Fruit fly (Drosophila melanogaster) whole organism, embryonic: ENCODE data around the gene CG13046.
A peak's percentile ranks its signal among the peaks of the same experiment; 100 is the strongest.

Experiments
- CG1024 ChIP-seq: fragments of 200-800 bp; sonication (Bioruptor generic); IDR thresholded peaks from 2 replicates; pipeline ENCODE4 v1.3.6; 2022; ENCODE audit warnings: missing biosample characterization, missing genetic modification characterization
- CG10274 ChIP-seq: fragments of 200-800 bp; sonication (Bioruptor generic); optimal IDR thresholded peaks from 3 replicates; lab custom pipeline; 2017; ENCODE audit warnings: missing biosample characterization, mild to moderate bottlenecking, missing genetic modification characterization
- CG10321 ChIP-seq: fragments of 200-800 bp; sonication (Bioruptor generic); IDR thresholded peaks from 2 replicates; pipeline ENCODE4 v1.3.6; 2022; ENCODE audit warnings: missing biosample characterization, missing genetic modification characterization
- CG11504 ChIP-seq: fragments of 200-800 bp; sonication (Bioruptor generic); optimal IDR thresholded peaks from 3 replicates; lab custom pipeline; 2019; ENCODE audit warnings: missing biosample characterization, mild to moderate bottlenecking, missing genetic modification characterization, moderate library complexity
- CG11695 ChIP-seq: fragments of 200-800 bp; sonication (Bioruptor generic); IDR thresholded peaks from 3 replicates; pipeline ENCODE4 v1.3.6; 2022; ENCODE audit warnings: missing biosample characterization, missing genetic modification characterization
- CG12219 ChIP-seq: fragments of 200-800 bp; sonication (Bioruptor generic); optimal IDR thresholded peaks from 3 replicates; lab custom pipeline; 2018; ENCODE audit warnings: missing biosample characterization, mild to moderate bottlenecking, missing genetic modification characterization
- CG3163 ChIP-seq: fragments of 200-800 bp; sonication (Bioruptor generic); optimal IDR thresholded peaks from 3 replicates; lab custom pipeline; 2016; ENCODE audit warnings: missing biosample characterization, missing genetic modification characterization
- CG4707 ChIP-seq: fragments of 200-800 bp; sonication (Bioruptor generic); optimal IDR thresholded peaks from 2 replicates; lab custom pipeline; 2018; ENCODE audit warnings: missing biosample characterization, mild to moderate bottlenecking, missing genetic modification characterization, moderate library complexity
- CG4820 ChIP-seq: fragments of 200-800 bp; sonication (Bioruptor generic); optimal IDR thresholded peaks from 3 replicates; lab custom pipeline; 2016; ENCODE audit warnings: missing biosample characterization, missing genetic modification characterization
- CG5180 ChIP-seq: fragments of 200-800 bp; sonication (Bioruptor generic); optimal IDR thresholded peaks from 3 replicates; lab custom pipeline; 2017; ENCODE audit warnings: missing biosample characterization, missing genetic modification characterization, mild to moderate bottlenecking, moderate library complexity, missing genetic modification reagents
- CG7987 ChIP-seq: fragments of 200-800 bp; sonication (Bioruptor generic); optimal IDR thresholded peaks from 2 replicates; lab custom pipeline; 2018; ENCODE audit warnings: missing biosample characterization, mild to moderate bottlenecking, missing genetic modification characterization, moderate library complexity
- CG8281 ChIP-seq: fragments of 200-800 bp; sonication (Bioruptor generic); optimal IDR thresholded peaks from 2 replicates; lab custom pipeline; 2018; ENCODE audit warnings: missing biosample characterization, mild to moderate bottlenecking, missing genetic modification characterization, moderate library complexity
- CG9437 ChIP-seq: fragments of 200-800 bp; sonication (Bioruptor generic); optimal IDR thresholded peaks from 2 replicates; lab custom pipeline; 2018; ENCODE audit warnings: missing biosample characterization, mild to moderate bottlenecking, missing genetic modification characterization
- CG9876 ChIP-seq: fragments of 200-800 bp; sonication (Bioruptor generic); optimal IDR thresholded peaks from 2 replicates; lab custom pipeline; 2016; ENCODE audit warnings: missing biosample characterization, missing genetic modification characterization
- D19A ChIP-seq: fragments of 200-800 bp; optimal IDR thresholded peaks from 3 replicates; lab custom pipeline; 2019; ENCODE audit warnings: missing biosample characterization, mild to moderate bottlenecking, missing genetic modification characterization, moderate library complexity
- Dek ChIP-seq: fragments of 200-800 bp; sonication (Bioruptor generic); optimal IDR thresholded peaks from 3 replicates; lab custom pipeline; 2019; ENCODE audit warnings: missing biosample characterization, mild to moderate bottlenecking, missing genetic modification characterization, moderate library complexity
- E2f1 ChIP-seq: fragments of 200-800 bp; sonication (Bioruptor generic); IDR thresholded peaks from 2 replicates; pipeline ENCODE4 v1.3.6; 2022; ENCODE audit warnings: missing biosample characterization, missing genetic modification characterization
- Fer3 ChIP-seq: fragments of 200-800 bp; sonication (Bioruptor generic); optimal IDR thresholded peaks from 2 replicates; lab custom pipeline; 2018; ENCODE audit warnings: missing biosample characterization, mild to moderate bottlenecking, missing genetic modification characterization, moderate library complexity
- Hey ChIP-seq: fragments of 200-800 bp; sonication (Bioruptor generic); optimal IDR thresholded peaks from 3 replicates; lab custom pipeline; 2018; ENCODE audit warnings: missing biosample characterization, mild to moderate bottlenecking, missing genetic modification characterization
- HmgZ ChIP-seq: fragments of 200-800 bp; sonication (Bioruptor generic); optimal IDR thresholded peaks from 2 replicates; lab custom pipeline; 2018; ENCODE audit warnings: missing biosample characterization, mild to moderate bottlenecking, missing genetic modification characterization
- Hmr ChIP-seq: fragments of 200-800 bp; sonication (Bioruptor generic); optimal IDR thresholded peaks from 3 replicates; lab custom pipeline; 2017; ENCODE audit warnings: mild to moderate bottlenecking, missing biosample characterization, missing genetic modification reagents, missing genetic modification characterization
- Hr51 ChIP-seq, 2 experiments: fragments of 200-800 bp; sonication (Bioruptor generic); optimal IDR thresholded peaks; 2 replicates in 1 of 2; 3 replicates in 1 of 2; lab custom pipeline; 2016 to 2018; ENCODE audit warnings: missing biosample characterization in 2 of 2, missing genetic modification characterization in 2 of 2, mild to moderate bottlenecking in 1 of 2, moderate library complexity in 1 of 2
- MBD-R2 ChIP-seq: fragments of 200-800 bp; sonication (Bioruptor generic); IDR thresholded peaks from 2 replicates; pipeline ENCODE4 v1.3.6; 2022; ENCODE audit warnings: missing biosample characterization, missing genetic modification characterization
- MTF-1 ChIP-seq: fragments of 200-800 bp; sonication (Bioruptor generic); optimal IDR thresholded peaks from 2 replicates; lab custom pipeline; 2018; ENCODE audit warnings: missing biosample characterization, mild to moderate bottlenecking, missing genetic modification characterization, borderline replicate concordance
- Nf-YC ChIP-seq: fragments of 200-800 bp; optimal IDR thresholded peaks from 3 replicates; lab custom pipeline; 2019; ENCODE audit warnings: missing biosample characterization, mild to moderate bottlenecking, missing genetic modification characterization, moderate library complexity
- NfI ChIP-seq: fragments of 200-800 bp; sonication (Bioruptor generic); optimal IDR thresholded peaks from 3 replicates; lab custom pipeline; 2018; ENCODE audit warnings: missing biosample characterization, mild to moderate bottlenecking, missing genetic modification characterization, moderate library complexity
- Oaz ChIP-seq: fragments of 200-800 bp; sonication (Bioruptor generic); IDR thresholded peaks from 2 replicates; pipeline ENCODE4 v1.3.6; 2022; ENCODE audit warnings: missing biosample characterization, missing genetic modification characterization
- Rfx ChIP-seq: fragments of 200-800 bp; sonication (Bioruptor generic); IDR thresholded peaks from 2 replicates; pipeline ENCODE4 v1.3.6; 2022; ENCODE audit warnings: missing biosample characterization, missing genetic modification characterization
- Sin3A ChIP-seq: fragments of >200 bp; optimal IDR thresholded peaks from 2 replicates; lab custom pipeline; 2018
- Spps ChIP-seq: fragments of 200-800 bp; sonication (Bioruptor generic); optimal IDR thresholded peaks from 2 replicates; lab custom pipeline; 2018; ENCODE audit warnings: missing biosample characterization, mild to moderate bottlenecking, missing genetic modification characterization
- az2 ChIP-seq: fragments of 200-800 bp; sonication (Bioruptor generic); optimal IDR thresholded peaks from 3 replicates; lab custom pipeline; 2016; ENCODE audit warnings: missing biosample characterization, missing genetic modification characterization
- bcd ChIP-seq: fragments of 200-800 bp; sonication (Bioruptor generic); optimal IDR thresholded peaks from 2 replicates; lab custom pipeline; 2017; ENCODE audit warnings: missing biosample characterization, mild to moderate bottlenecking, missing genetic modification characterization
- ci ChIP-seq: fragments of 200-800 bp; sonication (Bioruptor generic); IDR thresholded peaks from 3 replicates; pipeline ENCODE4 v1.3.6; 2022; ENCODE audit warnings: missing biosample characterization, missing genetic modification characterization
- eve ChIP-seq, 2 experiments: fragments of >200 bp; optimal IDR thresholded peaks; 2 replicates each; lab custom pipeline; 2017; ENCODE audit warnings: missing biosample characterization in 2 of 2, missing genetic modification characterization in 2 of 2
- fd3F ChIP-seq: fragments of 200-800 bp; sonication (Bioruptor generic); optimal IDR thresholded peaks from 2 replicates; lab custom pipeline; 2018; ENCODE audit warnings: missing biosample characterization, mild to moderate bottlenecking, missing genetic modification characterization, moderate library complexity
- nau ChIP-seq: fragments of 200-800 bp; sonication (Bioruptor generic); optimal IDR thresholded peaks from 3 replicates; lab custom pipeline; 2017; ENCODE audit warnings: missing biosample characterization, mild to moderate bottlenecking, missing genetic modification characterization, missing genetic modification reagents
- odd ChIP-seq: fragments of 200-800 bp; sonication (Bioruptor generic); optimal IDR thresholded peaks from 2 replicates; lab custom pipeline; 2017; ENCODE audit warnings: missing biosample characterization, mild to moderate bottlenecking, missing genetic modification characterization
- ranshi ChIP-seq: fragments of 200-800 bp; sonication (Bioruptor generic); IDR thresholded peaks from 2 replicates; pipeline ENCODE4 v1.3.6; 2022; ENCODE audit warnings: missing biosample characterization, missing genetic modification characterization
- row ChIP-seq: fragments of 200-800 bp; sonication (Bioruptor generic); IDR thresholded peaks from 3 replicates; pipeline ENCODE4 v1.3.6; 2022; ENCODE audit warnings: missing biosample characterization, missing genetic modification characterization
- sc ChIP-seq, 3 experiments: fragments of >200 bp in 2 of 3; fragments of 200-800 bp in 1 of 3; sonication (Bioruptor generic) in 1 of 3; optimal IDR thresholded peaks; 2 replicates in 2 of 3; 3 replicates in 1 of 3; lab custom pipeline; 2017; ENCODE audit warnings: mild to moderate bottlenecking in 1 of 3, missing biosample characterization in 1 of 3, missing genetic modification characterization in 1 of 3, missing genetic modification reagents in 1 of 3
- sd ChIP-seq: fragments of 200-800 bp; sonication (Bioruptor generic); optimal IDR thresholded peaks from 3 replicates; lab custom pipeline; 2018; ENCODE audit warnings: missing biosample characterization, mild to moderate bottlenecking, missing genetic modification characterization, moderate library complexity
- slbo ChIP-seq: fragments of 200-800 bp; sonication (Bioruptor generic); IDR thresholded peaks from 2 replicates; pipeline ENCODE4 v1.3.6; 2022; ENCODE audit warnings: missing biosample characterization, missing genetic modification characterization
- so ChIP-seq: fragments of 200-800 bp; sonication (Bioruptor generic); IDR thresholded peaks from 3 replicates; pipeline ENCODE4 v1.3.6; 2022; ENCODE audit warnings: missing biosample characterization, missing genetic modification characterization
- stc ChIP-seq: fragments of 200-800 bp; sonication (Bioruptor generic); IDR thresholded peaks from 2 replicates; pipeline ENCODE4 v1.3.6; 2022; ENCODE audit warnings: missing biosample characterization, missing genetic modification characterization
- tio ChIP-seq: fragments of 200-800 bp; sonication (Bioruptor generic); optimal IDR thresholded peaks from 2 replicates; lab custom pipeline; 2017; ENCODE audit warnings: missing biosample characterization, missing genetic modification characterization, inconsistent platforms
- ttk ChIP-seq: fragments of 200-800 bp; sonication (Bioruptor generic); IDR thresholded peaks from 2 replicates; pipeline ENCODE4 v2.1.2; 2022; ENCODE audit warnings: missing biosample characterization, missing genetic modification characterization
- tx ChIP-seq: fragments of 200-800 bp; sonication (Bioruptor generic); optimal IDR thresholded peaks from 2 replicates; lab custom pipeline; 2016; ENCODE audit warnings: missing biosample characterization, missing genetic modification characterization
- vfl ChIP-seq: fragments of 200-800 bp; sonication (Bioruptor generic); optimal IDR thresholded peaks from 2 replicates; lab custom pipeline; 2016; ENCODE audit warnings: missing biosample characterization, missing genetic modification characterization
- zfh2 ChIP-seq: fragments of 200-800 bp; sonication (Bioruptor generic); optimal IDR thresholded peaks from 2 replicates; lab custom pipeline; 2016; ENCODE audit warnings: missing biosample characterization, missing genetic modification characterization

CG13046 gene

DNA sequence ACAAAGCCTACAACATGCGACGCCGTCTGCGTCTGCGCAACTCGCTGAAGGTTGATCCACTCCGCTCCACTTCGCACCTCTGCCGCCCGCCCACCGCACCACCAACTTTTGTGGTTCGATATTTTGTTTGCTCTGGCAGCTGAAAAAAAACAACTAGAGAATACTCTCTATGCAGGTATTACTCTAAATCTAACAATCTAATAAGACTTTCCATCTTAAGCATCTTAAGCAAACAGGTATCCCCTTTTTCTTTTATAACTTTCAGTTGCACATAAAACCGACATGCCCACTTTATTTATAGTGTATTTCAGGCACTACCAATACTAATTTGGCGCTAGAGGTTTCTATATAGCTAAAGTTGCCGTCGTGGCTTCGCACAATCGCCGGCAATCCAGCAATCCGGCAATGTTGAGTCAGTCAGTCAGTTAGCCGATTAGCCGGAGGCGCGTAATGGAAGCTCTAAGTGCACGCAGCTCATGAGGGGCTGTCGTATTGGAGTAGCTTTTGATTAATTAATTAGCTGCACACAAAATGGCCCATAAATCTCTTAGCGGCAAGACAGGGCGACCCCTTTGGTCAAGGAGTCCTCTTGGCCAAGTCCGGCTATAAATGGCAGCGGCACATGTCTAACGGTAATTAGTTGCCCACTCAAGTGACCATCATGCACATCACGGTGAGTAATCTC lies 40.1 kb upstream of the CG13046 start, which contains the start of gene CG13058 (continued):
- TF ChIP-seq CG11504 (tag; lab: Kevin White, UChicago) (peak; percentile 83), sc (optimal IDR thresholded peaks at IDR 0.05; lab: Kevin White, UChicago) (no peak), sc (GFP tag; optimal IDR thresholded peaks at IDR 0.05; lab: Kevin White, UChicago) (no peak), CG9876 (GFP tag; lab: Kevin White, UChicago) (no peak), eve (GFP tag; optimal IDR thresholded peaks at IDR 0.05; lab: Kevin White, UChicago) (no peak), ttk (GFP tag; lab: Robert Waterston, UW) (peak; percentile 44), Fer3 (tag; lab: Kevin White, UChicago) (peak; percentile 59), CG11695 (GFP tag; lab: Robert Waterston, UW) (peak; percentile 67), NfI (GFP tag; lab: Kevin White, UChicago) (peak; percentile 67), CG10321 (no peak), MBD-R2 (GFP tag; lab: Robert Waterston, UW) (peak; percentile 48), az2 (peak; percentile 42), bcd (peak; percentile 37), tx (GFP tag; lab: Kevin White, UChicago) (peak; percentile 72), CG12219 (peak; percentile 74), Hr51 (GFP tag; optimal IDR thresholded peaks at IDR 0.05; lab: Kevin White, UChicago) (peak in 1 of 2 experiments; percentile 86), zfh2 (GFP tag; lab: Kevin White, UChicago) (peak; percentile 42), Nf-YC (no peak), CG8281 (peak; percentile 79), Sin3A (no peak), stc (GFP tag; lab: Robert Waterston, UW) (no peak), Hey (tag; lab: Kevin White, UChicago) (no peak), CG4707 (GFP tag; lab: Kevin White, UChicago) (no peak), Rfx (GFP tag; lab: Robert Waterston, UW) (0 out of 2 replicates have a peak, but pooled peaks have one; percentile 31), CG5180 (GFP tag; lab: Kevin White, UChicago) (peak; percentile 57), nau (GFP tag; lab: Kevin White, UChicago) (peak; percentile 56), CG3163 (GFP tag; lab: Kevin White, UChicago) (no peak), row (peak; percentile 83), CG4820 (GFP tag; lab: Kevin White, UChicago) (peak; percentile 57), E2f1 (no peak), CG7987 (GFP tag; lab: Kevin White, UChicago) (peak; percentile 9), Spps (tag; lab: Kevin White, UChicago) (no peak), D19A (tag; lab: Kevin White, UChicago) (peak; percentile 92), odd (GFP tag; lab: Kevin White, UChicago) (peak; percentile 64), ranshi (GFP tag; lab: Robert Waterston, UW) (peak; percentile 73), ci (GFP tag; lab: Robert Waterston, UW) (peak; percentile 75), slbo (peak; percentile 79), MTF-1 (peak; percentile 7), vfl (GFP tag; lab: Kevin White, UChicago) (peak; percentile 14), CG1024 (peak; percentile 59), Oaz (peak; percentile 66), tio (GFP tag; lab: Kevin White, UChicago) (peak; percentile 2), CG9437 (GFP tag; lab: Kevin White, UChicago) (peak; percentile 50), so (peak; percentile 89), HmgZ (tag; lab: Kevin White, UChicago) (peak; percentile 65), sd (tag; lab: Kevin White, UChicago) (peak; percentile 8), CG10274 (GFP tag; lab: Kevin White, UChicago) (peak; percentile 5), Hmr (GFP tag; lab: Kevin White, UChicago) (peak; percentile 61), Dek (tag; lab: Kevin White, UChicago) (peak; percentile 60), fd3F (GFP tag; lab: Kevin White, UChicago) (peak; percentile 72)
